Fruit fly (Drosophila melanogaster): ENCODE results near the gene rpk.
A peak's percentile ranks its signal among the peaks of the same experiment; 100 is the strongest.

Gene rpk

dm6 chr3R:4649126-4649811 is 3.5 kb downstream of the rpk start, which contains the start of gene Karybeta3 (continued):
- TF ChIP-seq CG30431 (GFP tag; optimal IDR thresholded peaks at IDR 0.05) = peak; percentile 30
- peak; percentile 15 for TF ChIP-seq HLHmδ (GFP tag; optimal IDR thresholded peaks at IDR 0.05)
- peak; percentile 48 for TF ChIP-seq disco-r (GFP tag; optimal IDR thresholded peaks at IDR 0.05)
- TF ChIP-seq luna (GFP tag; optimal IDR thresholded peaks at IDR 0.05) = peak; percentile 64
- TF ChIP-seq Dll (GFP tag; IDR thresholded peaks at IDR 0.05; ENCODE audit: partially characterized antibody) = peak; percentile 73
- peak; percentile 85 for TF ChIP-seq CG33213 (GFP tag; optimal IDR thresholded peaks at IDR 0.05)
- peak; percentile 63 for TF ChIP-seq CG9797 (GFP tag; optimal IDR thresholded peaks at IDR 0.05)
- TF ChIP-seq Eip74EF (GFP tag; optimal IDR thresholded peaks at IDR 0.05) = peak in 1 of 2 experiments; percentile 30
- no peak for TF ChIP-seq jigr1 (GFP tag; IDR thresholded peaks at IDR 0.05)
- TF ChIP-seq btn (GFP tag; optimal IDR thresholded peaks at IDR 0.05) = peak; percentile 76
- peak; percentile 77 for TF ChIP-seq NFAT (GFP tag; IDR thresholded peaks at IDR 0.05)
- TF ChIP-seq aop (GFP tag; IDR thresholded peaks at IDR 0.05) = no peak
- peak; percentile 84 for TF ChIP-seq Myb (GFP tag; optimal IDR thresholded peaks at IDR 0.05)
- peak; percentile 68 for TF ChIP-seq CG7839 (tag; optimal IDR thresholded peaks at IDR 0.05)
- peak; percentile 61 for TF ChIP-seq CG17359 (tag; optimal IDR thresholded peaks at IDR 0.05)
- no peak for TF ChIP-seq ATbp (GFP tag; optimal IDR thresholded peaks at IDR 0.05)
- TF ChIP-seq gcm2 (GFP tag; optimal IDR thresholded peaks at IDR 0.05) = peak; percentile 65
- peak; percentile 40 for TF ChIP-seq org-1 (GFP tag; optimal IDR thresholded peaks at IDR 0.05)
- peak; percentile 77 for TF ChIP-seq CG14441 (GFP tag; IDR thresholded peaks at IDR 0.05)
- peak; percentile 75 for TF ChIP-seq CG12391 (tag; optimal IDR thresholded peaks at IDR 0.05)
- TF ChIP-seq salm (tag; optimal IDR thresholded peaks at IDR 0.05) = peak; percentile 32
- peak; percentile 80 for TF ChIP-seq CG11723 (GFP tag; optimal IDR thresholded peaks at IDR 0.05)
- peak; percentile 81 for TF ChIP-seq CG34376 (GFP tag; optimal IDR thresholded peaks at IDR 0.05)
- TF ChIP-seq sim (GFP tag; IDR thresholded peaks at IDR 0.05) = peak; percentile 41; the same call in 1 of the 2 replicates
- TF ChIP-seq mam (GFP tag; optimal IDR thresholded peaks at IDR 0.05) = peak; percentile 84
- peak; percentile 53; the same call in 1 of the 2 replicates for TF ChIP-seq CG1024 (GFP tag; IDR thresholded peaks at IDR 0.05)
- peak; percentile 76 for TF ChIP-seq Chrac-16 (GFP tag; optimal IDR thresholded peaks at IDR 0.05)
- peak; percentile 54 for TF ChIP-seq CG2202 (tag; optimal IDR thresholded peaks at IDR 0.05)
- no peak for TF ChIP-seq lab (GFP tag; optimal IDR thresholded peaks at IDR 0.05)
- TF ChIP-seq lmd (GFP tag; IDR thresholded peaks at IDR 0.05) = peak; percentile 64
- peak; percentile 41 for TF ChIP-seq nerfin-1 (tag; optimal IDR thresholded peaks at IDR 0.05)
- TF ChIP-seq dysf (GFP tag; IDR thresholded peaks at IDR 0.05) = peak; percentile 78
- peak; percentile 54 for TF ChIP-seq tup (GFP tag; optimal IDR thresholded peaks at IDR 0.05)
- TF ChIP-seq Sry-β (GFP tag; optimal IDR thresholded peaks at IDR 0.05) = peak; percentile 97
- TF ChIP-seq bab2 (GFP tag; optimal IDR thresholded peaks at IDR 0.05) = peak; percentile 82
- TF ChIP-seq grn (GFP tag; optimal IDR thresholded peaks at IDR 0.05) = peak; percentile 78
- peak; percentile 90 for TF ChIP-seq CG9437 (GFP tag; optimal IDR thresholded peaks at IDR 0.05)
- TF ChIP-seq CG8924 (tag; optimal IDR thresholded peaks at IDR 0.05) = peak; percentile 46
- peak; percentile 62 for TF ChIP-seq Max (GFP tag; optimal IDR thresholded peaks at IDR 0.05)
- TF ChIP-seq az2 (GFP tag; optimal IDR thresholded peaks at IDR 0.05) = peak; percentile 63
- peak; percentile 41 for TF ChIP-seq CG7556 (GFP tag; optimal IDR thresholded peaks at IDR 0.05)
- peak; percentile 50 for TF ChIP-seq CG31365 (tag; optimal IDR thresholded peaks at IDR 0.05)
- peak; percentile 87 for TF ChIP-seq CG34422 (GFP tag; IDR thresholded peaks at IDR 0.05)
- TF ChIP-seq Sox102F (GFP tag; optimal IDR thresholded peaks at IDR 0.05) = no peak
- peak; percentile 85 for TF ChIP-seq stc (GFP tag; IDR thresholded peaks at IDR 0.05)
- TF ChIP-seq CG7786 (GFP tag; optimal IDR thresholded peaks at IDR 0.05) = peak; percentile 77
- TF ChIP-seq Dip3 (GFP tag; optimal IDR thresholded peaks at IDR 0.05) = peak; percentile 83
- TF ChIP-seq Ets97D (GFP tag; optimal IDR thresholded peaks at IDR 0.05) = peak; percentile 96
- peak; percentile 58; the same call in 1 of the 4 replicates for TF ChIP-seq chinmo (GFP tag; IDR thresholded peaks at IDR 0.05; ENCODE audit: partially characterized antibody)
